Worm (Caenorhabditis elegans): ENCODE data around the gene F57F4.1.

DNA sequence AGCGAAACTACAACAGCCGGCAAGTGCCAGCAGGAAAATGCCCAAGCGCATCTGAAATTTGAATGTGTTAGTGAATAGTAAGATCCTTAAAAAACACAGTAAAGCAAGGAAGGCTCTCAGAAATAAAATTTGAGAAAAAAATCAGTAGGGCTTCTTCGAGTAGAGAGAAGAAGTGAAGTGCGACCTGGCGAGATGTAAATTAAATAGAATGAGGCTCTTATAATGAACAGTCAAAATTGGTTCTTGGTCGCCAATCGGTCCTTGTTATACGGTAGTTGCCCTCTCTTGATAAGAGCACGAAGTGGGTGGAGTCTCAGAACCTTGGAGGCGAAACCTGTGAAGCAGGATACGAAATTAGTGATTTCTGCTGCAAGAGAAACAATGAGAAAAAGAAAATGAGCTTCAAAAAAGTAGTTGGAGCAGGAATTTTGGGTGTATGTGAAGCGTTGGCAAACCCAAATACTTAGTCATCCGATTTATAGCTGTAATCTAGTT, 18.5 kb downstream of the F57F4.1 start, which contains the start of gene bcf-1:
- TF ChIP-seq aly-1 (tag; optimal IDR thresholded peaks at IDR 0.05), result no peak
- no peak for TF ChIP-seq flt-1 (GFP tag; IDR thresholded peaks at IDR 0.05)
- TF ChIP-seq ceh-13 (GFP tag; optimal IDR thresholded peaks at IDR 0.05), result no peak
